Fruit fly (Drosophila melanogaster) S2 (cell line): ENCODE data around the gene ras.

Experiments
- CG8478 ChIP-seq: fragments of >200 bp; optimal IDR thresholded peaks from 2 replicates; lab custom pipeline; 2018
- CTCF ChIP-seq, 2 experiments: fragments of >200 bp; optimal IDR thresholded peaks; 2 replicates each; lab custom pipeline; 2018

ras gene

dm6 chrX:10771856-10772592 lies 27.7 kb downstream of the ras start, which contains the start of gene CG15211:
Gene CG15211, plus strand, starts transcription at chrX:10772541.
- TF ChIP-seq CG8478 (lab: Kevin White, UChicago), result no peak
- no peak for TF ChIP-seq CTCF (optimal IDR thresholded peaks at IDR 0.05; lab: Kevin White, UChicago)

dm6 chrX:10772634-10773033 lies 28.3 kb downstream of the ras start:
- TF ChIP-seq CTCF (optimal IDR thresholded peaks at IDR 0.05; lab: Kevin White, UChicago), result no peak
- TF ChIP-seq CG8478 (lab: Kevin White, UChicago), result no peak

dm6 chrX:10773562-10773961 lies 29.3 kb downstream of the ras start:
- TF ChIP-seq CG8478 (lab: Kevin White, UChicago) (no peak), CTCF (optimal IDR thresholded peaks at IDR 0.05; lab: Kevin White, UChicago) (no peak)

DNA sequence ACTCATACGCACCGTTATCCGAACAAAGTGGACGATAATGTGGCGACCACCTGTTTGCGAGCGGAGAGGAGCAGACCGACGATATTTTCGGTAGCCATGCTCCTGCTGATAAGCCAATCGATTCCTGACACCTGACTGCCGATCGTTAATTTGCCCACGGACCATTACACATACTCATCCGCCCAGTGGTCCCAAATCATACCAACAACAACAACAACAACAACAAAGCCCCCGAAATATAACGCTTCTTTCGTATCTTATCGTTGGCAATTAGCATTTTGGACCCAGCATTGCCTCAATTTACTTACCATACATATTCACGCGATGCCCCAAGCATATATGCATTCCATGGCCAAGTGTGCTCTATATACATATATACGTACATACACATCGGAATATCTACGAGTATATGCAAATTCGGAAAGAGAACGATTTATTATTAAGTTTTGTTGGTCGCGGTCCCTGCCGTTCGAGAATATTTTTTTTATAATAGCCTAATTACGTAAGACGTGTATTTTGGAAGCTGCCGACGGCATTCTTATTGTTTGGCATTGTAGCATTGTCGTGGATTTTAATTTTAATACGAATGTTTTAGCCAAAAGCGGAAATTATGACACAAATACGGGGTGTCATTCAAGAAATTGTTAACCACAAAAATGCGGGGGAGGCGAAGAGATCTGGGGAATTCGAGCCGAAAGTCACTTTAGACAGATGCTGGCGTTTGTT lies 30.8 kb downstream of the ras start:
- TF ChIP-seq CG8478 (lab: Kevin White, UChicago) (no peak), CTCF (optimal IDR thresholded peaks at IDR 0.05; lab: Kevin White, UChicago) (no peak)

- TF ChIP-seq CTCF (optimal IDR thresholded peaks at IDR 0.05; lab: Kevin White, UChicago) (no peak), CG8478 (lab: Kevin White, UChicago) (no peak)
These were observed 31.4 kb downstream of the ras start for dm6 chrX:10775690-10776089.

dm6 chrX:10783374-10784064 lies 39.2 kb downstream of the ras start:
- TF ChIP-seq CG8478 (lab: Kevin White, UChicago) (no peak), CTCF (optimal IDR thresholded peaks at IDR 0.05; lab: Kevin White, UChicago) (no peak)

dm6 chrX:10784330-10784778 lies 40.1 kb downstream of the ras start:
- TF ChIP-seq CG8478 (lab: Kevin White, UChicago) (no peak), CTCF (optimal IDR thresholded peaks at IDR 0.05; lab: Kevin White, UChicago) (no peak)

- TF ChIP-seq CTCF (optimal IDR thresholded peaks at IDR 0.05; lab: Kevin White, UChicago) (no peak), CG8478 (lab: Kevin White, UChicago) (no peak)
These were observed 40.7 kb downstream of the ras start for dm6 chrX:10784812-10785638.

dm6 chrX:10785920-10786361 lies 41.6 kb downstream of the ras start:
- no peak for TF ChIP-seq CTCF (optimal IDR thresholded peaks at IDR 0.05; lab: Kevin White, UChicago)

- no peak for TF ChIP-seq CG8478 (lab: Kevin White, UChicago)
These were observed 42.3 kb downstream of the ras start, which contains the start of the genes Ant2 and sesB for dm6 chrX:10786443-10787097. Gene Ant2, minus strand, starts transcription at chrX:10786907. Gene sesB, minus strand, starts transcription at chrX:10786958.

dm6 chrX:10787352-10787751 lies 43.0 kb downstream of the ras start:
- TF ChIP-seq CG8478 (lab: Kevin White, UChicago) (no peak), CTCF (optimal IDR thresholded peaks at IDR 0.05; lab: Kevin White, UChicago) (no peak)

DNA sequence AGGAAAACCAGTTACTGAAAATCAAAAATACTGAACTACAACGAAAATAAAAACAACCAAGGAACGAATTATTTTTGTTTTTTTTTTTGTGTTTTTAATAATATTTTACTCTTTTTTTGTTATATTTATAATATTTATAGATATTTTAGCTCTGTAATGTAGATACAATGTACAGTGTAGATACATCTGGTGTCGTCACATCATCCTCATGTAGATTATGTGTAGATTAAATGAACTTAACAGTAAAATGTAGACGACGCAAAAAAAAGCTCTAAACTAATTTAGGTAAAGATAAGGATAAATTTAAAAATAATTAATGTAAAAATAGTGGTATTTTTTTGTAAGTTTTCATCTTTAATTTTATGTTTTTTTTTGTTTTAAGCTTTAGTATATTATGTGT lies 45.0 kb downstream of the ras start:
- TF ChIP-seq CG8478 (lab: Kevin White, UChicago) (no peak), CTCF (optimal IDR thresholded peaks at IDR 0.05; lab: Kevin White, UChicago) (no peak)
